Worm (Caenorhabditis elegans): ENCODE results near the gene mkk-4.

DNA sequence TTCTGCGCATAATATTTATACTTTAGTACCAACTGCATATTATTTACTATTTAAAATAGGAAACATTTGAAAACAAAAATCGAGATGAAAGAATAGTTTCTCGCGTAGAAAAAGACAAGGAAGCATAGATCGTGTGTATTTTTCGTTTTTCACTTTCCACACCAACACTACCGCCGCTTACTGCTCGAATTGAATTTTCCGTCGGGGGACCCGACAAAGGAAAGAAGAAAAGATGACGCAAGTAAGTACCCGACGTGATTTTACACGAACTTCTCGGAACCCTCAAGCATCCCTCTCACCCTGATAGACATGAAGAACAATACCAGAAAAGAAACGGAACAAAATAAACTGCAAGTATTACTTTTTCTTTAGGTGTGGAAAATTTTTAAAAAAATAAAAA lies 46.4 kb upstream of the mkk-4 start:
- TF ChIP-seq unc-39 (tag; optimal IDR thresholded peaks at IDR 0.05) (no peak), nhr-76 (tag; optimal IDR thresholded peaks at IDR 0.05) (no peak), elt-3 (tag; optimal IDR thresholded peaks at IDR 0.05) (no peak), unc-62 (GFP tag; optimal IDR thresholded peaks at IDR 0.05) (no peak), ceh-83 (GFP tag; optimal IDR thresholded peaks at IDR 0.05) (no peak), M03D4.4 (tag; optimal IDR thresholded peaks at IDR 0.05) (no peak), nhr-237 (tag; optimal IDR thresholded peaks at IDR 0.05) (no peak), sem-2 (GFP tag; optimal IDR thresholded peaks at IDR 0.05) (no peak), elt-1 (tag; optimal IDR thresholded peaks at IDR 0.05; ENCODE audit: borderline replicate concordance, insufficient read depth) (no peak)

Data from whole organism, mixed stage, embryonic.